Worm (Caenorhabditis elegans) whole organism, L3 larva: ENCODE data around the gene cam-1.
A peak's percentile ranks its signal among the peaks of the same experiment; 100 is the strongest.

Experiments used
- R02D3.7 ChIP-seq: fragments of 150-350 bp; optimal IDR thresholded peaks from 2 replicates; lab custom pipeline; 2014; ENCODE audit warnings: missing biosample characterization, missing genetic modification characterization
- ZK546.5 ChIP-seq: sonication (generic microtip); optimal IDR thresholded peaks from 2 replicates; lab custom pipeline; 2017; ENCODE audit warnings: missing biosample characterization, missing genetic modification characterization
- aly-2 ChIP-seq: fragments of 150-350 bp; optimal IDR thresholded peaks from 2 replicates; lab custom pipeline; 2014; ENCODE audit warnings: missing biosample characterization, missing genetic modification characterization
- ama-1 ChIP-seq: fragments of 150-350 bp; optimal IDR thresholded peaks from 2 replicates; lab custom pipeline; 2018
- ceh-16 ChIP-seq: sonication (generic microtip); optimal IDR thresholded peaks from 2 replicates; lab custom pipeline; 2017; ENCODE audit warnings: missing biosample characterization, missing genetic modification characterization
- ceh-28 ChIP-seq: fragments of 150-350 bp; optimal IDR thresholded peaks from 2 replicates; lab custom pipeline; 2014; ENCODE audit warnings: missing biosample characterization, missing genetic modification reagents, missing genetic modification characterization
- ceh-82 ChIP-seq: fragments of 150-350 bp; optimal IDR thresholded peaks from 2 replicates; lab custom pipeline; 2014; ENCODE audit warnings: missing biosample characterization, missing genetic modification characterization
- ceh-9 ChIP-seq: sonication (generic microtip); optimal IDR thresholded peaks from 2 replicates; lab custom pipeline; 2018; ENCODE audit warnings: missing biosample characterization, missing genetic modification characterization
- daf-12 ChIP-seq: fragments of 150-350 bp; optimal IDR thresholded peaks from 2 replicates; lab custom pipeline; 2014; ENCODE audit warnings: missing biosample characterization, missing genetic modification reagents, missing genetic modification characterization
- egl-27 ChIP-seq: sonication (generic microtip); optimal IDR thresholded peaks from 4 replicates; lab custom pipeline; 2017; ENCODE audit warnings: missing biosample characterization, missing genetic modification reagents, missing genetic modification characterization
- egl-5 ChIP-seq: fragments of 150-350 bp; optimal IDR thresholded peaks from 2 replicates; lab custom pipeline; 2017; ENCODE audit warnings: missing biosample characterization, missing genetic modification reagents, missing genetic modification characterization, inconsistent platforms
- elt-1 ChIP-seq: fragments of 150-350 bp; optimal IDR thresholded peaks from 2 replicates; lab custom pipeline; 2014; ENCODE audit warnings: missing biosample characterization, missing genetic modification characterization
- elt-2 ChIP-seq: sonication (generic microtip); optimal IDR thresholded peaks from 2 replicates; lab custom pipeline; 2016; ENCODE audit warnings: missing genetic modification reagents, mild to moderate bottlenecking, missing genetic modification characterization, missing compliant biosample characterization
- elt-3 ChIP-seq, 3 experiments: fragments of 150-350 bp in 1 of 3; sonication (generic microtip) in 2 of 3; optimal IDR thresholded peaks; 2 replicates in 2 of 3; 4 replicates in 1 of 3; lab custom pipeline; 2014 to 2017; ENCODE audit warnings: missing biosample characterization in 3 of 3, missing genetic modification characterization in 3 of 3
- eor-1 ChIP-seq, 2 experiments: fragments of 150-350 bp; optimal IDR thresholded peaks; 2 replicates each; lab custom pipeline; 2014 to 2018; ENCODE audit warnings: missing biosample characterization in 2 of 2, missing genetic modification characterization in 2 of 2
- fkh-10 ChIP-seq: sonication (generic microtip); optimal IDR thresholded peaks from 2 replicates; lab custom pipeline; 2017; ENCODE audit warnings: missing biosample characterization, missing genetic modification reagents, missing genetic modification characterization
- fkh-2 ChIP-seq: fragments of 150-350 bp; optimal IDR thresholded peaks from 2 replicates; lab custom pipeline; 2014; ENCODE audit warnings: missing biosample characterization, missing genetic modification reagents, missing genetic modification characterization
- fos-1 ChIP-seq: fragments of 150-350 bp; optimal IDR thresholded peaks from 2 replicates; lab custom pipeline; 2014; ENCODE audit warnings: missing biosample characterization, missing genetic modification characterization
- hmg-11 ChIP-seq: sonication (generic microtip); optimal IDR thresholded peaks from 2 replicates; lab custom pipeline; 2016; ENCODE audit warnings: missing genetic modification characterization, missing compliant biosample characterization
- jun-1 ChIP-seq: fragments of 150-350 bp; optimal IDR thresholded peaks from 2 replicates; lab custom pipeline; 2014; ENCODE audit warnings: missing biosample characterization, missing genetic modification reagents, missing genetic modification characterization
- lin-15B ChIP-seq: fragments of 150-350 bp; optimal IDR thresholded peaks from 2 replicates; lab custom pipeline; 2014; ENCODE audit warnings: missing biosample characterization, missing genetic modification characterization
- lin-39 ChIP-seq: fragments of 150-350 bp; optimal IDR thresholded peaks from 2 replicates; lab custom pipeline; 2018; ENCODE audit warnings: missing biosample characterization, missing genetic modification reagents, missing genetic modification characterization
- lsy-12 ChIP-seq: sonication (generic microtip); optimal IDR thresholded peaks from 2 replicates; lab custom pipeline; 2016; ENCODE audit warnings: mild to moderate bottlenecking, missing genetic modification characterization, missing compliant biosample characterization
- mdl-1 ChIP-seq: fragments of 150-350 bp; optimal IDR thresholded peaks from 2 replicates; lab custom pipeline; 2014; ENCODE audit warnings: missing biosample characterization, missing genetic modification characterization
- mml-1 ChIP-seq: fragments of 150-350 bp; sonication (generic microtip); optimal IDR thresholded peaks from 3 replicates; lab custom pipeline; 2014; ENCODE audit warnings: missing biosample characterization, missing genetic modification characterization
- nfya-1 ChIP-seq: sonication (generic microtip); optimal IDR thresholded peaks from 2 replicates; lab custom pipeline; 2017; ENCODE audit warnings: missing genetic modification characterization, mild to moderate bottlenecking, missing compliant biosample characterization, antibody characterized with exemption, moderate library complexity; ENCODE audit not compliant: insufficient read depth
- nhr-11 ChIP-seq: fragments of 150-350 bp; optimal IDR thresholded peaks from 2 replicates; lab custom pipeline; 2014; ENCODE audit warnings: missing biosample characterization, missing genetic modification characterization
- nhr-12 ChIP-seq: fragments of 150-350 bp; optimal IDR thresholded peaks from 2 replicates; lab custom pipeline; 2014; ENCODE audit warnings: missing biosample characterization, missing genetic modification characterization
- nhr-23 ChIP-seq: fragments of 150-350 bp; optimal IDR thresholded peaks from 2 replicates; lab custom pipeline; 2014; ENCODE audit warnings: missing biosample characterization, missing genetic modification reagents, missing genetic modification characterization
- nhr-237 ChIP-seq: fragments of 150-350 bp; optimal IDR thresholded peaks from 2 replicates; lab custom pipeline; 2014; ENCODE audit warnings: missing biosample characterization, missing genetic modification characterization
- nhr-25 ChIP-seq: sonication (generic microtip); optimal IDR thresholded peaks from 2 replicates; lab custom pipeline; 2017; ENCODE audit warnings: missing biosample characterization, missing genetic modification characterization
- nhr-28 ChIP-seq: fragments of 150-350 bp; optimal IDR thresholded peaks from 2 replicates; lab custom pipeline; 2014; ENCODE audit warnings: missing biosample characterization, missing genetic modification characterization
- nhr-43 ChIP-seq: sonication (generic microtip); optimal IDR thresholded peaks from 2 replicates; lab custom pipeline; 2016; ENCODE audit warnings: mild to moderate bottlenecking, missing genetic modification characterization, missing compliant biosample characterization; ENCODE audit not compliant: poor library complexity, severe bottlenecking
- nhr-67 ChIP-seq: fragments of 150-350 bp; optimal IDR thresholded peaks from 2 replicates; lab custom pipeline; 2014; ENCODE audit warnings: missing biosample characterization, missing genetic modification characterization
- nhr-76 ChIP-seq: fragments of 150-350 bp; sonication (generic microtip); optimal IDR thresholded peaks from 5 replicates; lab custom pipeline; 2014; ENCODE audit warnings: missing biosample characterization, missing genetic modification characterization
- nhr-77 ChIP-seq: fragments of 150-350 bp; optimal IDR thresholded peaks from 2 replicates; lab custom pipeline; 2014; ENCODE audit warnings: missing biosample characterization, missing genetic modification characterization
- pha-4 ChIP-seq: fragments of 150-350 bp; optimal IDR thresholded peaks from 2 replicates; lab custom pipeline; 2014; ENCODE audit warnings: missing biosample characterization, missing genetic modification reagents, missing genetic modification characterization
- pqm-1 ChIP-seq: fragments of 150-350 bp; optimal IDR thresholded peaks from 2 replicates; lab custom pipeline; 2017; ENCODE audit warnings: missing biosample characterization, missing genetic modification characterization, inconsistent platforms
- sea-2 ChIP-seq: fragments of 150-350 bp; sonication (generic microtip); optimal IDR thresholded peaks from 4 replicates; lab custom pipeline; 2014; ENCODE audit warnings: missing biosample characterization, missing genetic modification reagents, missing genetic modification characterization
- skn-1 ChIP-seq: fragments of 150-350 bp; optimal IDR thresholded peaks from 2 replicates; lab custom pipeline; 2014; ENCODE audit warnings: missing biosample characterization, missing genetic modification characterization
- snpc-4 ChIP-seq: fragments of 150-350 bp; optimal IDR thresholded peaks from 2 replicates; lab custom pipeline; 2014; ENCODE audit warnings: missing biosample characterization, missing genetic modification characterization
- tbx-2 ChIP-seq: sonication (generic microtip); optimal IDR thresholded peaks from 2 replicates; lab custom pipeline; 2016; ENCODE audit warnings: mild to moderate bottlenecking, missing genetic modification characterization, missing compliant biosample characterization
- unc-39 ChIP-seq: sonication (generic microtip); optimal IDR thresholded peaks from 4 replicates; lab custom pipeline; 2017; ENCODE audit warnings: missing biosample characterization, missing genetic modification characterization
- unc-62 ChIP-seq: fragments of 150-350 bp; sonication (generic microtip); optimal IDR thresholded peaks from 4 replicates; lab custom pipeline; 2014; ENCODE audit warnings: missing biosample characterization, missing genetic modification reagents, missing genetic modification characterization
- zag-1 ChIP-seq: fragments of 150-350 bp; optimal IDR thresholded peaks from 2 replicates; lab custom pipeline; 2014; ENCODE audit warnings: missing biosample characterization, missing genetic modification characterization
- ztf-11 ChIP-seq: fragments of 150-350 bp; optimal IDR thresholded peaks from 2 replicates; lab custom pipeline; 2014; ENCODE audit warnings: missing biosample characterization, missing genetic modification characterization
- ztf-4 ChIP-seq: fragments of 150-350 bp; optimal IDR thresholded peaks from 2 replicates; lab custom pipeline; 2014; ENCODE audit warnings: missing biosample characterization, missing genetic modification characterization

cam-1 gene

DNA sequence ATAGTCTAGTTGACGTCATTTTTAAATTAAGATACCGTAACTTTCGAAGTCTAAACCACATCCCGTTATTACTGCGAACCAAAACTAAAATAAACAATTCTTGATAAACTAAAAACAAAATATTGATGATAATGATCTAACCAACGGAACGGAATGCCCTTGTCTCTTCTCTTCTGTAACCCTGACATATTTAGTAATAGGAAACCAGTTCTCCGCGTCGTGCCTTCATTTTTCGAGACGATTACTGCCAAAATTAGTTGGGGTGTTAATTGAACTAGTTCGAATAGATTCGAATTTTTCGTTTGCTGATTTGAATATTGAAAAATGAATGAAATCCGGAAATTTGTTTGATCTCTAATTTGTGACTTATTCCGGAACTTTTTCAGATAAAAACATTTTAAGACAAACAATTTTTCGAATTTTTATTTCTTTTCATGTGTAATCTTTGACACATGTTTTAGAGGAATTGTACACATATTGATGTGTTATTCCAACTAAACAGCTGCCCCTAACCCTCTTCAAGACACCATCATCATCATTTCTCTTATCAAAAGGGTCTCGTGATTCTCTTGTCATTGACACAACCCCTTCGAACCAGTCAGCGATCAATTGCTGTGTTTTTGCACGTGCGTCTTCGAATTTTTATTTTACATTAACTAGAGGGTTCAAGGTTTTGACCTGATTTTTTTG lies 26.3 kb downstream of the cam-1 start:
- TF ChIP-seq fkh-10 (GFP tag; lab: Kevin White, UChicago), result no peak
- TF ChIP-seq pha-4 (tag; lab: Kevin White, UChicago), result peak; percentile 82
- peak; percentile 89 for TF ChIP-seq elt-2 (tag; lab: Kevin White, UChicago)
- peak; percentile 69 for TF ChIP-seq nfya-1 (tag; lab: Kevin White, UChicago)
- TF ChIP-seq unc-39 (tag; lab: Kevin White, UChicago), result no peak
- peak; percentile 62 for TF ChIP-seq nhr-25 (tag; lab: Kevin White, UChicago)
- peak; percentile 42 for TF ChIP-seq egl-5 (tag; lab: Kevin White, UChicago)
- TF ChIP-seq ztf-4 (tag; lab: Kevin White, UChicago), result no peak
- no peak for TF ChIP-seq fkh-2
- no peak for TF ChIP-seq sea-2 (GFP tag; lab: Kevin White, UChicago)
- peak; percentile 70 for TF ChIP-seq skn-1
- no peak for TF ChIP-seq ceh-82 (tag; lab: Kevin White, UChicago)
- TF ChIP-seq jun-1 (tag; lab: Kevin White, UChicago), result peak; percentile 72
- TF ChIP-seq pqm-1 (tag; lab: Kevin White, UChicago), result peak; percentile 75
- peak; percentile 24 for TF ChIP-seq ama-1 (lab: Kevin White, UChicago)
- peak; percentile 32 for TF ChIP-seq elt-1 (tag; lab: Kevin White, UChicago)
- peak; percentile 29 for TF ChIP-seq egl-27
- TF ChIP-seq nhr-28 (tag; lab: Kevin White, UChicago), result no peak
- TF ChIP-seq lin-15B (tag; lab: Kevin White, UChicago), result no peak
- TF ChIP-seq nhr-77, result no peak
- no peak for TF ChIP-seq zag-1 (tag; lab: Kevin White, UChicago)
- TF ChIP-seq lsy-12, result peak; percentile 54
- peak; percentile 82 for TF ChIP-seq mdl-1
- TF ChIP-seq R02D3.7 (tag; lab: Kevin White, UChicago), result no peak
- TF ChIP-seq unc-62 (GFP tag; lab: Kevin White, UChicago), result no peak
- TF ChIP-seq aly-2, result no peak
- peak; percentile 29 for TF ChIP-seq mml-1 (tag; lab: Kevin White, UChicago)
- TF ChIP-seq nhr-76, result no peak
- no peak for TF ChIP-seq hmg-11 (tag; lab: Kevin White, UChicago)
- no peak for TF ChIP-seq nhr-237 (tag; lab: Kevin White, UChicago)
- TF ChIP-seq ZK546.5 (tag; lab: Kevin White, UChicago), result no peak
- TF ChIP-seq fos-1 (tag; lab: Kevin White, UChicago), result peak; percentile 74
- TF ChIP-seq eor-1 (tag; optimal IDR thresholded peaks at IDR 0.05; lab: Kevin White, UChicago), result no peak
- peak; percentile 84 for TF ChIP-seq nhr-23 (tag; lab: Kevin White, UChicago)
- no peak for TF ChIP-seq snpc-4
- peak; percentile 51 for TF ChIP-seq lin-39 (tag; lab: Kevin White, UChicago)
- TF ChIP-seq ceh-16 (tag; lab: Kevin White, UChicago), result no peak
- TF ChIP-seq nhr-11 (tag; lab: Kevin White, UChicago), result peak; percentile 8
- no peak for TF ChIP-seq daf-12 (tag; lab: Kevin White, UChicago)
- TF ChIP-seq tbx-2 (tag; lab: Kevin White, UChicago), result no peak
- peak in 1 of 3 experiments; percentile 51 for TF ChIP-seq elt-3 (tag; optimal IDR thresholded peaks at IDR 0.05; lab: Kevin White, UChicago)
- no peak for TF ChIP-seq nhr-67 (tag; lab: Kevin White, UChicago)
- no peak for TF ChIP-seq ztf-11 (tag; lab: Kevin White, UChicago)
- peak; percentile 71 for TF ChIP-seq ceh-28 (tag; lab: Kevin White, UChicago)
- peak; percentile 90 for TF ChIP-seq nhr-43 (tag; lab: Kevin White, UChicago)
- TF ChIP-seq nhr-12 (tag; lab: Kevin White, UChicago), result no peak
- no peak for TF ChIP-seq ceh-9 (tag; lab: Kevin White, UChicago)
- TF ChIP-seq, all 47 proteins: peak for 21
